Fruit fly (Drosophila melanogaster) whole organism, embryonic: ENCODE measurements around the gene bero.

ENCODE experiments used
- Atf-2 ChIP-seq: fragments of 200-800 bp; sonication (Bioruptor generic); optimal IDR thresholded peaks from 2 replicates; lab custom pipeline; 2016; ENCODE audit warnings: missing biosample characterization, missing genetic modification characterization
- Atf6 ChIP-seq: fragments of 200-800 bp; sonication (Bioruptor generic); IDR thresholded peaks from 2 replicates; pipeline ENCODE4 v1.3.6; 2022; ENCODE audit warnings: missing biosample characterization, missing genetic modification characterization
- Awh ChIP-seq: fragments of 200-800 bp; sonication (Bioruptor generic); IDR thresholded peaks from 2 replicates; pipeline ENCODE4, ENCODE4 v1.3.6; 2022; ENCODE audit warnings: missing biosample characterization, missing genetic modification characterization
- Blimp-1 ChIP-seq: fragments of 200-800 bp; sonication (Bioruptor generic); optimal IDR thresholded peaks from 3 replicates; lab custom pipeline; 2018; ENCODE audit warnings: missing biosample characterization, missing genetic modification characterization, mild to moderate bottlenecking, moderate library complexity, missing genetic modification reagents
- BtbVII ChIP-seq: fragments of 200-800 bp; sonication (Bioruptor generic); optimal IDR thresholded peaks from 3 replicates; lab custom pipeline; 2017; ENCODE audit warnings: missing biosample characterization, mild to moderate bottlenecking, missing genetic modification characterization
- CG11695 ChIP-seq: fragments of 200-800 bp; sonication (Bioruptor generic); IDR thresholded peaks from 3 replicates; pipeline ENCODE4 v1.3.6; 2022; ENCODE audit warnings: missing biosample characterization, missing genetic modification characterization
- CG12071 ChIP-seq: fragments of 200-800 bp; sonication (Bioruptor generic); optimal IDR thresholded peaks from 3 replicates; lab custom pipeline; 2018; ENCODE audit warnings: missing biosample characterization, mild to moderate bottlenecking, missing genetic modification characterization
- CG12155 ChIP-seq: fragments of 200-800 bp; sonication (Bioruptor generic); optimal IDR thresholded peaks from 3 replicates; lab custom pipeline; 2016; ENCODE audit warnings: missing biosample characterization, missing genetic modification characterization
- CG13894 ChIP-seq: fragments of 200-800 bp; sonication (Bioruptor generic); optimal IDR thresholded peaks from 3 replicates; lab custom pipeline; 2018; ENCODE audit warnings: missing biosample characterization, mild to moderate bottlenecking, missing genetic modification characterization, moderate library complexity
- CG14014 ChIP-seq: fragments of 200-800 bp; sonication (Bioruptor generic); IDR thresholded peaks from 2 replicates; pipeline ENCODE4 v1.3.6; 2022; ENCODE audit warnings: missing biosample characterization, missing genetic modification characterization
- CG16815 ChIP-seq: fragments of 200-800 bp; sonication (Bioruptor generic); optimal IDR thresholded peaks from 3 replicates; lab custom pipeline; 2017; ENCODE audit warnings: missing biosample characterization, mild to moderate bottlenecking, missing genetic modification characterization
- CG16863 ChIP-seq: fragments of 200-800 bp; sonication (Bioruptor generic); optimal IDR thresholded peaks from 3 replicates; lab custom pipeline; 2016; ENCODE audit warnings: missing biosample characterization, missing genetic modification characterization
- CG18011 ChIP-seq: fragments of 200-800 bp; sonication (Bioruptor generic); optimal IDR thresholded peaks from 2 replicates; lab custom pipeline; 2017; ENCODE audit warnings: missing biosample characterization, missing genetic modification characterization, mild to moderate bottlenecking, moderate library complexity, missing genotype
- CG18476 ChIP-seq: fragments of 200-800 bp; sonication (Bioruptor generic); optimal IDR thresholded peaks from 2 replicates; lab custom pipeline; 2016; ENCODE audit warnings: missing biosample characterization, mild to moderate bottlenecking, missing genetic modification characterization
- CG18764 ChIP-seq: fragments of 200-800 bp; sonication (Bioruptor generic); optimal IDR thresholded peaks from 3 replicates; lab custom pipeline; 2016; ENCODE audit warnings: missing biosample characterization, missing genetic modification characterization
- CG2120 ChIP-seq: fragments of 200-800 bp; sonication (Bioruptor generic); optimal IDR thresholded peaks from 3 replicates; lab custom pipeline; 2016; ENCODE audit warnings: missing biosample characterization, missing genetic modification characterization
- CG30020 ChIP-seq: fragments of 200-800 bp; optimal IDR thresholded peaks from 2 replicates; lab custom pipeline; 2019; ENCODE audit warnings: missing biosample characterization, mild to moderate bottlenecking, missing genetic modification characterization, moderate library complexity
- CG31224 ChIP-seq: fragments of 200-800 bp; sonication (Bioruptor generic); IDR thresholded peaks from 2 replicates; pipeline ENCODE4 v1.3.6; 2022; ENCODE audit warnings: missing biosample characterization, missing genetic modification characterization
- CG33557 ChIP-seq: fragments of 200-800 bp; sonication (Bioruptor generic); optimal IDR thresholded peaks from 2 replicates; lab custom pipeline; 2019; ENCODE audit warnings: missing biosample characterization, mild to moderate bottlenecking, missing genetic modification characterization, moderate library complexity
- CG6791 ChIP-seq: fragments of 200-800 bp; sonication (Bioruptor generic); IDR thresholded peaks from 3 replicates; pipeline ENCODE4 v1.3.6; 2022; ENCODE audit warnings: missing biosample characterization, missing genetic modification characterization; ENCODE audit not compliant: partially characterized antibody
- CG7963 ChIP-seq: fragments of 200-800 bp; sonication (Bioruptor generic); IDR thresholded peaks from 3 replicates; pipeline ENCODE4 v1.3.6; 2022; ENCODE audit warnings: missing biosample characterization, missing genetic modification characterization; ENCODE audit not compliant: partially characterized antibody
- CG8089 ChIP-seq: fragments of 200-800 bp; sonication (Bioruptor generic); optimal IDR thresholded peaks from 3 replicates; lab custom pipeline; 2016; ENCODE audit warnings: missing biosample characterization, missing genetic modification characterization
- CG8281 ChIP-seq: fragments of 200-800 bp; sonication (Bioruptor generic); optimal IDR thresholded peaks from 2 replicates; lab custom pipeline; 2018; ENCODE audit warnings: missing biosample characterization, mild to moderate bottlenecking, missing genetic modification characterization, moderate library complexity
- CG8359 ChIP-seq: fragments of 200-800 bp; sonication (Bioruptor generic); optimal IDR thresholded peaks from 2 replicates; lab custom pipeline; 2017; ENCODE audit warnings: missing biosample characterization, mild to moderate bottlenecking, missing genetic modification characterization, borderline replicate concordance
- CrebB ChIP-seq: fragments of 200-800 bp; sonication (Bioruptor generic); optimal IDR thresholded peaks from 3 replicates; lab custom pipeline; 2018; ENCODE audit warnings: missing biosample characterization, mild to moderate bottlenecking, missing genetic modification characterization
- Eip74EF ChIP-seq, 2 experiments: fragments of 200-800 bp in 1 of 2; fragments of >200 bp in 1 of 2; sonication (Bioruptor generic) in 1 of 2; optimal IDR thresholded peaks; 2 replicates each; lab custom pipeline; 2017 to 2019; ENCODE audit warnings: missing biosample characterization in 2 of 2, missing genetic modification characterization in 2 of 2, mild to moderate bottlenecking in 1 of 2, moderate library complexity in 1 of 2
- Ets65A ChIP-seq: fragments of 200-800 bp; sonication (Bioruptor generic); peaks from one replicate; lab custom pipeline; 2016; ENCODE audit warnings: missing biosample characterization, missing genetic modification characterization
- HHEX ChIP-seq: fragments of 200-800 bp; sonication (Bioruptor generic); optimal IDR thresholded peaks from 3 replicates; lab custom pipeline; 2017; ENCODE audit warnings: missing biosample characterization, mild to moderate bottlenecking, missing genetic modification characterization, missing genetic modification reagents
- Hr51 ChIP-seq, 2 experiments: fragments of 200-800 bp; sonication (Bioruptor generic); optimal IDR thresholded peaks; 2 replicates in 1 of 2; 3 replicates in 1 of 2; lab custom pipeline; 2016 to 2018; ENCODE audit warnings: missing biosample characterization in 2 of 2, missing genetic modification characterization in 2 of 2, mild to moderate bottlenecking in 1 of 2, moderate library complexity in 1 of 2
- MESR4 ChIP-seq: fragments of 200-800 bp; sonication (Bioruptor generic); optimal IDR thresholded peaks from 2 replicates; lab custom pipeline; 2018; ENCODE audit warnings: missing biosample characterization, mild to moderate bottlenecking, missing genetic modification characterization, moderate library complexity
- Med ChIP-seq: fragments of 200-800 bp; sonication (Bioruptor generic); peaks from one replicate; lab custom pipeline; 2016; ENCODE audit warnings: missing biosample characterization, missing genetic modification characterization, mild to moderate bottlenecking, inconsistent platforms, moderate library complexity
- NC2α ChIP-seq: fragments of 200-800 bp; sonication (Bioruptor generic); optimal IDR thresholded peaks from 2 replicates; lab custom pipeline; 2016; ENCODE audit warnings: missing biosample characterization, missing genetic modification characterization
- NFAT ChIP-seq: fragments of 200-800 bp; sonication (Bioruptor generic); IDR thresholded peaks from 2 replicates; pipeline ENCODE4 v1.3.6; 2022; ENCODE audit warnings: missing biosample characterization, missing genetic modification characterization
- Rfx ChIP-seq: fragments of 200-800 bp; sonication (Bioruptor generic); IDR thresholded peaks from 2 replicates; pipeline ENCODE4 v1.3.6; 2022; ENCODE audit warnings: missing biosample characterization, missing genetic modification characterization
- Rx ChIP-seq: fragments of 200-800 bp; sonication (Bioruptor generic); IDR thresholded peaks from 2 replicates; pipeline ENCODE4 v1.3.6; 2022; ENCODE audit warnings: missing biosample characterization, missing genetic modification characterization
- Sin3A ChIP-seq: fragments of >200 bp; optimal IDR thresholded peaks from 2 replicates; lab custom pipeline; 2018
- Xrp1 ChIP-seq: fragments of 200-800 bp; sonication (Bioruptor generic); IDR thresholded peaks from 2 replicates; pipeline ENCODE4 v1.3.6; 2022; ENCODE audit warnings: missing biosample characterization, missing genetic modification characterization
- ac ChIP-seq: fragments of 200-800 bp; sonication (Bioruptor generic); optimal IDR thresholded peaks from 3 replicates; lab custom pipeline; 2017; ENCODE audit warnings: missing biosample characterization, mild to moderate bottlenecking, missing genetic modification characterization
- ara ChIP-seq: fragments of 200-800 bp; sonication (Bioruptor generic); IDR thresholded peaks from 2 replicates; pipeline ENCODE4 v1.3.6; 2022; ENCODE audit warnings: missing biosample characterization, missing genetic modification characterization
- bcd ChIP-seq: fragments of 200-800 bp; sonication (Bioruptor generic); optimal IDR thresholded peaks from 2 replicates; lab custom pipeline; 2017; ENCODE audit warnings: missing biosample characterization, mild to moderate bottlenecking, missing genetic modification characterization
- chm ChIP-seq: fragments of 200-800 bp; sonication (Bioruptor generic); IDR thresholded peaks from 2 replicates; pipeline ENCODE4 v1.3.6; 2022; ENCODE audit warnings: missing biosample characterization, missing genetic modification characterization
- gsb ChIP-seq: fragments of 200-800 bp; sonication (Bioruptor generic); IDR thresholded peaks from 2 replicates; pipeline ENCODE4 v1.3.6; 2022; ENCODE audit warnings: missing biosample characterization, missing genetic modification characterization
- lbe ChIP-seq: fragments of 200-800 bp; sonication (Bioruptor generic); optimal IDR thresholded peaks from 2 replicates; lab custom pipeline; 2016; ENCODE audit warnings: missing biosample characterization, mild to moderate bottlenecking, missing genetic modification characterization
- odd ChIP-seq: fragments of 200-800 bp; sonication (Bioruptor generic); optimal IDR thresholded peaks from 2 replicates; lab custom pipeline; 2017; ENCODE audit warnings: missing biosample characterization, mild to moderate bottlenecking, missing genetic modification characterization
- pnt ChIP-seq: fragments of 200-800 bp; sonication (Bioruptor generic); optimal IDR thresholded peaks from 3 replicates; lab custom pipeline; 2016; ENCODE audit warnings: missing biosample characterization, missing genetic modification characterization
- row ChIP-seq: fragments of 200-800 bp; sonication (Bioruptor generic); IDR thresholded peaks from 3 replicates; pipeline ENCODE4 v1.3.6; 2022; ENCODE audit warnings: missing biosample characterization, missing genetic modification characterization
- sob ChIP-seq: fragments of 200-800 bp; sonication (Bioruptor generic); IDR thresholded peaks from 2 replicates; pipeline ENCODE4 v1.3.6; 2022; ENCODE audit warnings: missing biosample characterization, missing genetic modification characterization
- tll ChIP-seq, 2 experiments: fragments of 200-800 bp in 1 of 2; fragments of >200 bp in 1 of 2; sonication (Bioruptor generic) in 1 of 2; optimal IDR thresholded peaks; 2 replicates each; lab custom pipeline; 2017 to 2019; ENCODE audit warnings: missing biosample characterization in 2 of 2, missing genetic modification characterization in 2 of 2, mild to moderate bottlenecking in 1 of 2, moderate library complexity in 1 of 2
- toy ChIP-seq: fragments of 200-800 bp; sonication (Bioruptor generic); IDR thresholded peaks from 2 replicates; pipeline ENCODE4 v1.3.6; 2022; ENCODE audit warnings: missing biosample characterization, missing genetic modification characterization
- wor ChIP-seq: fragments of 200-800 bp; sonication (Bioruptor generic); IDR thresholded peaks from 2 replicates; pipeline ENCODE4 v1.3.6; 2022; ENCODE audit warnings: missing biosample characterization, missing genetic modification characterization

bero gene

dm6 chr2L:20829755-20830396, 28.6 kb upstream of the bero start (continued):
- TF ChIP-seq CG18764 (no peak), tll (GFP tag; optimal IDR thresholded peaks at IDR 0.05; lab: Kevin White, UChicago) (no peak), sob (GFP tag; lab: Robert Waterston, UW) (peak; percentile 9; the same call in 1 of the 2 replicates), CG31224 (GFP tag; lab: Robert Waterston, UW) (no peak), Xrp1 (no peak), Atf6 (no peak), HHEX (no peak), CG8281 (tag; lab: Kevin White, UChicago) (no peak), CG8359 (GFP tag; lab: Kevin White, UChicago) (no peak), CG12155 (no peak), CG12071 (no peak), CG18011 (no peak), Med (peak; percentile 39), BtbVII (no peak), CG8089 (GFP tag; lab: Kevin White, UChicago) (no peak), Atf-2 (GFP tag; lab: Kevin White, UChicago) (no peak), chm (GFP tag; lab: Robert Waterston, UW) (no peak), MESR4 (no peak), Hr51 (GFP tag; optimal IDR thresholded peaks at IDR 0.05; lab: Kevin White, UChicago) (no peak), CG7963 (GFP tag; lab: Robert Waterston, UW) (no peak), Rfx (GFP tag; lab: Robert Waterston, UW) (peak; percentile 32; the same call in 1 of the 2 replicates), CG6791 (GFP tag; lab: Robert Waterston, UW) (no peak), toy (GFP tag; lab: Robert Waterston, UW) (no peak), CG16815 (GFP tag; lab: Kevin White, UChicago) (no peak), CG11695 (GFP tag; lab: Robert Waterston, UW) (0 out of 3 replicates have a peak, but pooled peaks have one; percentile 9), Rx (GFP tag; lab: Robert Waterston, UW) (no peak), Awh (no peak), wor (GFP tag; lab: Robert Waterston, UW) (no peak), odd (GFP tag; lab: Kevin White, UChicago) (no peak), NC2α (no peak), CG16863 (no peak), ac (GFP tag; lab: Kevin White, UChicago) (no peak), row (GFP tag; lab: Robert Waterston, UW) (peak; percentile 61), bcd (GFP tag; lab: Kevin White, UChicago) (peak; percentile 4), CG2120 (peak; percentile 9), Blimp-1 (GFP tag; lab: Kevin White, UChicago) (no peak), gsb (no peak), CrebB (tag; lab: Kevin White, UChicago) (no peak), CG13894 (peak; percentile 18), CG18476 (no peak), NFAT (GFP tag; lab: Robert Waterston, UW) (no peak), Eip74EF (GFP tag; optimal IDR thresholded peaks at IDR 0.05; lab: Kevin White, UChicago) (no peak), pnt (GFP tag; lab: Kevin White, UChicago) (no peak), Ets65A (no peak), CG14014 (no peak), CG33557 (no peak), lbe (GFP tag; lab: Kevin White, UChicago) (peak; percentile 33), ara (GFP tag; lab: Robert Waterston, UW) (no peak; the same call in 1 of the 2 replicates), CG30020 (tag; lab: Kevin White, UChicago) (no peak), Sin3A (lab: Kevin White, UChicago) (no peak)
